Worm (Caenorhabditis elegans): ENCODE measurements around the gene F42G4.2.
"Not testable (repeated sequence)": the region's sequence is repeated elsewhere in the genome, so short reads cannot be mapped to it uniquely, and the experiment has no call there.

Gene F42G4.2

DNA sequence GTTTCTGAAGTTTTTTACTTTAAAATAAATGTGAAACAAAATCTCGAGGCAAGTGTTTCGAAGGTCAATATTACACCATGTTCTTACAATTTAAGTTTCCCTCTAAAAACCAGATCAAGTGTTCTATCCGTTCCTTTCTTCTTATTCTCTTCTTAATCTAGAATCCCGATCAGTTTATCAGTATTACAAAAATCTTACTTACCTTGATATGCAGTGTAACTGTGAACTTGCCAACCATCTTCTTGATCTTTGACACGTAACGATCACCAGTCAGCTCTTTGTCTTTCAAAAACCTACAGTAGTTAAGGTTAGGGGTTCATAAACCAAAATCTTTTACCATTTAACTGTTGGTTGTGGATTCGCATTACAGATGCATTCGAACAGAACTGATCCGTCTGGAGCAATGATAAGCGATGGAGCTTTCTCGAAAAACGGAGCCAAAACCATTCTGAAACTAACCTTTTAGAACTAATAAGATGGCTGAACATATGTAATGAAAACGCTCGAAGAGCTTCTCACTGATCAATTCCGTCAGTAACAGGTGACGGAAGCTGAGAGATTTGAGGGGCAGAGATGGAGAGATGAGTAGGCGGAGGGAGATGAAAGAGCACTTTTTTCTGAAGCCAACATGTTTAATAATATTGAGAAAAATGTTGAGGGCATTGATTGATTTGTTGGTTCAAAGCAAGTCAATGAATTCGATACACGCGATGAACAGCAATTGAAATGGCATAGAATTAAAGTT, 39.8 kb upstream of the F42G4.2 start, which contains the start of gene oig-2:
Gene oig-2, minus strand, starts transcription at position 448 of the 745 bp plus-strand sequence.
- TF ChIP-seq mab-5 (tag; optimal IDR thresholded peaks at IDR 0.05) (no peak), fos-1 (tag; optimal IDR thresholded peaks at IDR 0.05) (no peak), unc-55 (GFP tag; optimal IDR thresholded peaks at IDR 0.05) (no peak), ama-1 (optimal IDR thresholded peaks at IDR 0.05) (no peak), sem-4 (tag; optimal IDR thresholded peaks at IDR 0.05) (no peak), blmp-1 (tag; optimal IDR thresholded peaks at IDR 0.05; ENCODE audit: insufficient read depth) (peak; percentile 25), lsy-2 (tag; optimal IDR thresholded peaks at IDR 0.05) (peak in 1 of 2 experiments; percentile 11), sma-9 (GFP tag; optimal IDR thresholded peaks at IDR 0.05) (peak; percentile 22), sma-9 (tag; optimal IDR thresholded peaks at IDR 0.05) (no peak), unc-62 (GFP tag; optimal IDR thresholded peaks at IDR 0.05) (no peak)

- TF ChIP-seq mdl-1 (tag; optimal IDR thresholded peaks at IDR 0.05) (no peak), nhr-21 (tag; optimal IDR thresholded peaks at IDR 0.05) (no peak), nhr-77 (tag; optimal IDR thresholded peaks at IDR 0.05) (no peak), sem-4 (tag; optimal IDR thresholded peaks at IDR 0.05) (no peak), ceh-16 (tag; optimal IDR thresholded peaks at IDR 0.05) (no peak)
Measured at ce11 chrII:13012684-13013083, 35.0 kb upstream of the F42G4.2 start.

ce11 chrII:13013966-13014365, 33.7 kb upstream of the F42G4.2 start, which contains the start of gene F18A11.5:
Gene F18A11.5, minus strand, starts transcription at chrII:13014286.
- TF ChIP-seq ztf-11 (tag; optimal IDR thresholded peaks at IDR 0.05) (no peak), C34F6.9 (tag; optimal IDR thresholded peaks at IDR 0.05) (peak; percentile 10), nhr-129 (tag; optimal IDR thresholded peaks at IDR 0.05) (peak; percentile 21), zag-1 (tag; optimal IDR thresholded peaks at IDR 0.05) (no peak), lsy-2 (tag; optimal IDR thresholded peaks at IDR 0.05) (no peak), sem-4 (tag; optimal IDR thresholded peaks at IDR 0.05) (no peak), crh-2 (tag; optimal IDR thresholded peaks at IDR 0.05) (peak; percentile 10), R02D3.7 (tag; optimal IDR thresholded peaks at IDR 0.05) (no peak), nhr-25 (tag; optimal IDR thresholded peaks at IDR 0.05) (no peak), unc-55 (GFP tag; optimal IDR thresholded peaks at IDR 0.05) (peak; percentile 27), gmeb-1 (tag; optimal IDR thresholded peaks at IDR 0.05) (no peak), lin-39 (tag; optimal IDR thresholded peaks at IDR 0.05) (no peak), lin-13 (GFP tag; optimal IDR thresholded peaks at IDR 0.05) (peak; percentile 7), mab-5 (tag; optimal IDR thresholded peaks at IDR 0.05) (no peak), blmp-1 (tag; optimal IDR thresholded peaks at IDR 0.05; ENCODE audit: insufficient read depth) (no peak)

- TF ChIP-seq lin-13 (GFP tag; optimal IDR thresholded peaks at IDR 0.05), result peak; percentile 56
- peak; percentile 79 for TF ChIP-seq sma-9 (GFP tag; optimal IDR thresholded peaks at IDR 0.05)
- TF ChIP-seq sma-9 (tag; optimal IDR thresholded peaks at IDR 0.05), result not testable (repeated sequence)
- TF ChIP-seq gmeb-1 (tag; optimal IDR thresholded peaks at IDR 0.05), result peak; percentile 8
- TF ChIP-seq nhr-21 (tag; optimal IDR thresholded peaks at IDR 0.05), result peak; percentile 16
- TF ChIP-seq C34F6.9 (tag; optimal IDR thresholded peaks at IDR 0.05), result peak; percentile 48
- TF ChIP-seq sma-3 (GFP tag; optimal IDR thresholded peaks at IDR 0.05), result peak; percentile 50
- peak; percentile 41 to 64 for TF ChIP-seq lsy-2 (tag; optimal IDR thresholded peaks at IDR 0.05)
- TF ChIP-seq unc-55 (GFP tag; optimal IDR thresholded peaks at IDR 0.05), result peak; percentile 60
- TF ChIP-seq sem-4 (tag; optimal IDR thresholded peaks at IDR 0.05), result peak; percentile 4
- TF ChIP-seq crh-2 (tag; optimal IDR thresholded peaks at IDR 0.05), result peak; percentile 48
- peak; percentile 73 for TF ChIP-seq F13H6.1 (tag; optimal IDR thresholded peaks at IDR 0.05)
- TF ChIP-seq nhr-129 (tag; optimal IDR thresholded peaks at IDR 0.05), result peak; percentile 44
- TF ChIP-seq nhr-25 (tag; optimal IDR thresholded peaks at IDR 0.05), result peak; percentile 47
Measured at ce11 chrII:13016381-13016780, 31.3 kb upstream of the F42G4.2 start.

- no peak for TF ChIP-seq Y55F3AM.14 (GFP tag; optimal IDR thresholded peaks at IDR 0.05)
- TF ChIP-seq nhr-25 (tag; optimal IDR thresholded peaks at IDR 0.05), result peak; percentile 46
Measured at ce11 chrII:13022555-13022954, 25.2 kb upstream of the F42G4.2 start.

ce11 chrII:13023518-13023917, 24.2 kb upstream of the F42G4.2 start:
- no peak for TF ChIP-seq ztf-11 (tag; optimal IDR thresholded peaks at IDR 0.05)
